Worm (Caenorhabditis elegans) whole organism, L4 larva: ENCODE data around the gene sma-10.
A peak's percentile ranks its signal among the peaks of the same experiment; 100 is the strongest.

ENCODE experiments used
- F10B5.3 ChIP-seq: sonication (generic microtip); optimal IDR thresholded peaks from 2 replicates; lab custom pipeline; 2016; ENCODE audit warnings: mild to moderate bottlenecking, missing genetic modification characterization, missing compliant biosample characterization
- T26A8.4 ChIP-seq: fragments of 200-800 bp; sonication (Bioruptor generic); IDR thresholded peaks from 2 replicates; pipeline ENCODE4 v1.3.6; 2022; ENCODE audit warnings: missing genetic modification characterization, missing compliant biosample characterization
- Y75B8A.6 ChIP-seq: fragments of 200-800 bp; sonication (Bioruptor generic); IDR thresholded peaks from 2 replicates; pipeline ENCODE4 v1.3.6; 2022; ENCODE audit warnings: missing genetic modification reagents, missing genetic modification characterization, missing compliant biosample characterization
- aha-1 ChIP-seq: fragments of 150-350 bp; peaks from one replicate; lab custom pipeline; 2014; ENCODE audit warnings: missing biosample characterization, missing genetic modification characterization
- attf-4 ChIP-seq: sonication (generic microtip); optimal IDR thresholded peaks from 3 replicates; lab custom pipeline; 2017; ENCODE audit warnings: missing biosample characterization, missing genetic modification characterization
- ceh-20 ChIP-seq: fragments of 200-800 bp; sonication (Bioruptor generic); IDR thresholded peaks from 2 replicates; pipeline ENCODE4 v1.3.6; 2022; ENCODE audit warnings: missing genetic modification reagents, missing genetic modification characterization, missing compliant biosample characterization
- ceh-44 ChIP-seq: fragments of 200-800 bp; sonication (Bioruptor generic); IDR thresholded peaks from 2 replicates; pipeline ENCODE4 v1.3.6; 2022; ENCODE audit warnings: missing genetic modification reagents, missing genetic modification characterization, missing compliant biosample characterization
- daf-12 ChIP-seq: fragments of 150-350 bp; optimal IDR thresholded peaks from 2 replicates; lab custom pipeline; 2014; ENCODE audit warnings: missing biosample characterization, missing genetic modification reagents, missing genetic modification characterization
- daf-8 ChIP-seq: fragments of 200-800 bp; sonication (Bioruptor generic); IDR thresholded peaks from 2 replicates; pipeline ENCODE4 v1.3.6; 2022; ENCODE audit warnings: missing genetic modification characterization, missing compliant biosample characterization
- dmd-8 ChIP-seq: fragments of 200-800 bp; sonication (Bioruptor generic); IDR thresholded peaks from 2 replicates; pipeline ENCODE4 v1.3.6; 2022; ENCODE audit warnings: missing genetic modification characterization, missing compliant biosample characterization
- dmd-9 ChIP-seq: fragments of 200-800 bp; sonication (Bioruptor generic); IDR thresholded peaks from 2 replicates; pipeline ENCODE4 v1.3.6; 2022; ENCODE audit warnings: missing genetic modification reagents, missing genetic modification characterization, missing compliant biosample characterization
- dpl-1 ChIP-seq: fragments of 150-350 bp; optimal IDR thresholded peaks from 2 replicates; lab custom pipeline; 2014; ENCODE audit warnings: missing biosample characterization, missing genetic modification reagents, missing genetic modification characterization
- egl-27 ChIP-seq: sonication (generic microtip); optimal IDR thresholded peaks from 3 replicates; lab custom pipeline; 2017; ENCODE audit warnings: missing biosample characterization, missing genetic modification reagents, missing genetic modification characterization
- egl-43 ChIP-seq: fragments of 200-800 bp; sonication (Bioruptor generic); IDR thresholded peaks from 2 replicates; pipeline ENCODE4 v1.3.6; 2022; ENCODE audit warnings: missing genetic modification reagents, missing genetic modification characterization, missing compliant biosample characterization
- hlh-11 ChIP-seq: fragments of 200-800 bp; sonication (Bioruptor generic); optimal IDR thresholded peaks from 2 replicates; lab custom pipeline; 2018; ENCODE audit warnings: mild to moderate bottlenecking, missing genetic modification characterization, missing compliant biosample characterization
- hlh-30 ChIP-seq: sonication (generic microtip); optimal IDR thresholded peaks from 2 replicates; lab custom pipeline; 2017; ENCODE audit warnings: antibody characterized with exemption, mild to moderate bottlenecking, missing genetic modification characterization, missing compliant biosample characterization; ENCODE audit not compliant: insufficient read depth
- hmg-1.1 ChIP-seq: fragments of 200-800 bp; sonication (Bioruptor generic); IDR thresholded peaks from 2 replicates; pipeline ENCODE4 v1.3.6; 2022; ENCODE audit warnings: missing genetic modification reagents, missing genetic modification characterization, missing compliant biosample characterization
- lin-29 ChIP-seq: fragments of 200-800 bp; sonication (Bioruptor generic); IDR thresholded peaks from 2 replicates; pipeline ENCODE4 v1.3.6; 2022; ENCODE audit warnings: missing genetic modification reagents, missing genetic modification characterization, missing compliant biosample characterization
- lin-38 ChIP-seq: fragments of 200-800 bp; sonication (Bioruptor generic); IDR thresholded peaks from 2 replicates; pipeline ENCODE4 v1.3.6; 2022; ENCODE audit warnings: missing genetic modification reagents, missing genetic modification characterization, missing compliant biosample characterization
- lsy-2 ChIP-seq, 2 experiments: fragments of 150-350 bp in 1 of 2; sonication (generic microtip) in 1 of 2; optimal IDR thresholded peaks; 2 replicates each; lab custom pipeline; 2014 to 2017; ENCODE audit warnings: missing biosample characterization in 2 of 2, missing genetic modification characterization in 2 of 2
- madf-5 ChIP-seq, 2 experiments: fragments of 200-800 bp; sonication (Bioruptor generic); IDR thresholded peaks; 2 replicates each; pipeline ENCODE4 v1.3.6; 2022; ENCODE audit warnings: missing compliant biosample characterization in 2 of 2, missing genetic modification characterization in 2 of 2
- mdl-1 ChIP-seq, 2 experiments: fragments of 150-350 bp in 1 of 2; sonication (generic microtip) in 1 of 2; optimal IDR thresholded peaks; 2 replicates each; lab custom pipeline; 2014 to 2017; ENCODE audit warnings: missing biosample characterization in 2 of 2, missing genetic modification characterization in 2 of 2
- mep-1 ChIP-seq: fragments of 150-350 bp; sonication (generic microtip); optimal IDR thresholded peaks from 3 replicates; lab custom pipeline; 2014; ENCODE audit warnings: missing biosample characterization, missing genetic modification characterization
- mes-2 ChIP-seq: sonication (generic microtip); optimal IDR thresholded peaks from 2 replicates; lab custom pipeline; 2016; ENCODE audit warnings: missing genotype, mild to moderate bottlenecking, missing genetic modification characterization, missing compliant biosample characterization; ENCODE audit not compliant: poor library complexity, severe bottlenecking
- nhr-10 ChIP-seq: fragments of 150-350 bp; optimal IDR thresholded peaks from 2 replicates; lab custom pipeline; 2014; ENCODE audit warnings: missing biosample characterization, missing genetic modification characterization
- nhr-102 ChIP-seq: sonication (generic microtip); optimal IDR thresholded peaks from 2 replicates; lab custom pipeline; 2016; ENCODE audit warnings: mild to moderate bottlenecking, missing genetic modification characterization, moderate library complexity, missing compliant biosample characterization
- nhr-11 ChIP-seq: fragments of 150-350 bp; optimal IDR thresholded peaks from 2 replicates; lab custom pipeline; 2014; ENCODE audit warnings: missing biosample characterization, missing genetic modification characterization
- nhr-237 ChIP-seq: sonication (generic microtip); optimal IDR thresholded peaks from 2 replicates; lab custom pipeline; 2017; ENCODE audit warnings: missing biosample characterization, missing genetic modification characterization
- nhr-25 ChIP-seq: sonication (generic microtip); optimal IDR thresholded peaks from 2 replicates; lab custom pipeline; 2017; ENCODE audit warnings: missing genetic modification characterization, mild to moderate bottlenecking, missing compliant biosample characterization, antibody characterized with exemption, moderate library complexity, borderline replicate concordance; ENCODE audit not compliant: insufficient read depth
- nhr-28 ChIP-seq: fragments of 150-350 bp; optimal IDR thresholded peaks from 2 replicates; lab custom pipeline; 2014; ENCODE audit warnings: missing biosample characterization, missing genetic modification characterization
- nhr-41 ChIP-seq: fragments of 200-800 bp; sonication (Bioruptor generic); IDR thresholded peaks from 2 replicates; pipeline ENCODE4 v1.3.6; 2022; ENCODE audit warnings: missing genetic modification reagents, missing genetic modification characterization, missing compliant biosample characterization
- pha-4 ChIP-seq, 2 experiments: fragments of 150-350 bp in 1 of 2; fragments of 200-800 bp in 1 of 2; sonication (Bioruptor generic) in 1 of 2; IDR thresholded peaks in 1 of 2; optimal IDR thresholded peaks in 1 of 2; 2 replicates each; pipeline versions ENCODE4 v1.3.6 to Lab custom; 2014 to 2022; ENCODE audit warnings: missing genetic modification characterization in 2 of 2, missing genetic modification reagents in 2 of 2, missing biosample characterization in 1 of 2, missing compliant biosample characterization in 1 of 2
- php-3 ChIP-seq: fragments of 200-800 bp; sonication (Bioruptor generic); IDR thresholded peaks from 2 replicates; pipeline ENCODE4 v1.3.6; 2022; ENCODE audit warnings: missing genetic modification reagents, missing genetic modification characterization, missing compliant biosample characterization
- pqm-1 ChIP-seq: sonication (generic microtip); optimal IDR thresholded peaks from 2 replicates; lab custom pipeline; 2017; ENCODE audit warnings: missing biosample characterization, missing genetic modification characterization
- skn-1 ChIP-seq: fragments of 150-350 bp; optimal IDR thresholded peaks from 2 replicates; lab custom pipeline; 2014; ENCODE audit warnings: missing biosample characterization, missing genetic modification characterization
- snpc-1.2 ChIP-seq: fragments of 200-800 bp; sonication (Bioruptor generic); IDR thresholded peaks from 2 replicates; pipeline ENCODE4 v1.3.6; 2022; ENCODE audit warnings: missing genetic modification reagents, missing genetic modification characterization, missing compliant biosample characterization
- snpc-4 ChIP-seq: fragments of 150-350 bp; optimal IDR thresholded peaks from 2 replicates; lab custom pipeline; 2014; ENCODE audit warnings: missing biosample characterization, missing genetic modification characterization
- unc-130 ChIP-seq: sonication (generic microtip); optimal IDR thresholded peaks from 2 replicates; lab custom pipeline; 2016; ENCODE audit warnings: missing genetic modification reagents, missing genetic modification characterization, missing compliant biosample characterization
- unc-39 ChIP-seq: sonication (generic microtip); optimal IDR thresholded peaks from 2 replicates; lab custom pipeline; 2017; ENCODE audit warnings: missing biosample characterization, missing genetic modification characterization
- vab-7 ChIP-seq: fragments of 200-800 bp; sonication (Bioruptor generic); IDR thresholded peaks from 2 replicates; pipeline ENCODE4 v1.3.6; 2022; ENCODE audit warnings: missing genetic modification reagents, missing genetic modification characterization, missing compliant biosample characterization
- zip-11 ChIP-seq: fragments of 200-800 bp; sonication (Bioruptor generic); IDR thresholded peaks from 2 replicates; pipeline ENCODE4 v1.3.6; 2022; ENCODE audit warnings: missing genetic modification characterization, missing compliant biosample characterization

The sma-10 gene

DNA sequence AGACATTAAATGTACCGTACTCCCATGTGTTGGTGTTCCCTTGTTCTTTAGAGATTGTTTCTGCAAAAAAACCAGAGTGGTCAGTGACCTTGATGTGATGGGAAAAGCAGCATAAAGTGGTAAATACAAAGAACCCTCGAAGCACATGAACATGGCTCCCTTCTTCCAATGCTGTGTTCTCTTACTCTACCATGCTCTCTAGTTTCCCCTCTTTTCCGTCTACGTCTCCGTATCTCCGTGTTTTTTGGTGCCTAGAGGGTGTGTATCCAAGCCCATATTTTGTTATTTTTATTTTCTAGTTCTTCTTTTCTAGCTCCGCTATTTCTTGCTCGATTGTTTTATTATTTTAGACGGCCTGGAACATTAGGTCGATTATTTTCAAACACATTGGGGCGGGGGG lies 32.4 kb downstream of the sma-10 start:
- TF ChIP-seq nhr-41 (GFP tag; lab: Robert Waterston, UW) (0 out of 2 replicates have a peak, but pooled peaks have one; percentile 10), nhr-237 (no peak), nhr-102 (no peak), aha-1 (tag; lab: Kevin White, UChicago) (peak; percentile 73), lsy-2 (tag; optimal IDR thresholded peaks at IDR 0.05; lab: Kevin White, UChicago) (peak in 1 of 2 experiments; percentile 47), egl-27 (tag; lab: Kevin White, UChicago) (no peak), egl-43 (GFP tag; lab: Robert Waterston, UW) (no peak), pqm-1 (no peak), daf-12 (tag; lab: Kevin White, UChicago) (no peak), nhr-11 (tag; lab: Kevin White, UChicago) (peak; percentile 37), vab-7 (GFP tag; lab: Robert Waterston, UW) (no peak), dmd-9 (no peak), hlh-11 (peak; percentile 36), unc-130 (GFP tag; lab: Kevin White, UChicago) (no peak), Y75B8A.6 (no peak), attf-4 (tag; lab: Kevin White, UChicago) (no peak), ceh-44 (GFP tag; lab: Robert Waterston, UW) (no peak), dpl-1 (no peak), skn-1 (tag; lab: Kevin White, UChicago) (no peak), T26A8.4 (GFP tag; lab: Robert Waterston, UW) (no peak), lin-29 (GFP tag; lab: Robert Waterston, UW) (no peak), php-3 (GFP tag; lab: Robert Waterston, UW) (no peak), unc-39 (no peak), snpc-4 (tag; lab: Kevin White, UChicago) (no peak), hmg-1.1 (GFP tag; lab: Robert Waterston, UW) (0 out of 2 replicates have a peak, but pooled peaks have one; percentile 15), pha-4 (GFP tag; IDR thresholded peaks at IDR 0.05; lab: Robert Waterston, UW) (peak; percentile 41; the same call in 1 of the 2 replicates), pha-4 (tag; optimal IDR thresholded peaks at IDR 0.05; lab: Kevin White, UChicago) (no peak), snpc-1.2 (GFP tag; lab: Robert Waterston, UW) (no peak), mdl-1 (tag; optimal IDR thresholded peaks at IDR 0.05; lab: Kevin White, UChicago) (no peak), mes-2 (peak; percentile 19), madf-5 (GFP tag; IDR thresholded peaks at IDR 0.05; lab: Robert Waterston, UW) (no peak), nhr-10 (tag; lab: Kevin White, UChicago) (no peak), lin-38 (GFP tag; lab: Robert Waterston, UW) (0 out of 2 replicates have a peak, but pooled peaks have one; percentile 26), nhr-28 (tag; lab: Kevin White, UChicago) (no peak), F10B5.3 (tag; lab: Kevin White, UChicago) (no peak), hlh-30 (tag; lab: Kevin White, UChicago) (peak; percentile 54), zip-11 (GFP tag; lab: Robert Waterston, UW) (no peak)

DNA sequence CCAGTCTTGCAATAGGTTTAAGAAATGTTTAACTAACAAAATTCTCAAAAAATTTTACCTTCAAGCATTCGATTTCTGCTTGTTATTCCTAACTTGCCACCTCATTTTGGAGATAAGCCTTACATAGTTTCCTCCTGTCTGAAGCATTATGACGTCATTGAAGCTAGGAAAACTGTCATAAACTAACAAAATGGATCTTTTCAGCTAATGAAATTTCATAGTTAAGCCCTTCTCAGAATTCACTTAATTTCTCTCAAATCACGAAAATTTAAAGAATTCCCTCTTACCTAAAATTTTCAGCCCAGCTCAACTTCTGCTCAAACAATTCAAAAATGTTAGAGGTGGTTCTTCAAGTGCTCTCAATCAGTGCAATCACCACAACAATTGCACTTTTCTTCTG lies 33.0 kb downstream of the sma-10 start, which contains the start of gene swt-1:
TSS of gene swt-1 (plus strand) at position 301 of the 400 bp plus-strand sequence.
- TF ChIP-seq skn-1 (tag; lab: Kevin White, UChicago) (no peak), php-3 (GFP tag; lab: Robert Waterston, UW) (no peak), nhr-10 (tag; lab: Kevin White, UChicago) (no peak), aha-1 (tag; lab: Kevin White, UChicago) (no peak), mes-2 (no peak), pqm-1 (no peak), ceh-44 (GFP tag; lab: Robert Waterston, UW) (no peak), daf-8 (GFP tag; lab: Robert Waterston, UW) (no peak), nhr-25 (tag; lab: Kevin White, UChicago) (no peak), snpc-4 (tag; lab: Kevin White, UChicago) (no peak), dmd-8 (no peak), mep-1 (tag; lab: Kevin White, UChicago) (no peak), ceh-20 (GFP tag; lab: Robert Waterston, UW) (no peak), attf-4 (tag; lab: Kevin White, UChicago) (no peak)
